Worm (Caenorhabditis elegans) whole organism, young adult: ENCODE results near the gene F48E3.6.

Source experiments
- F22D6.2 ChIP-seq: sonication (generic microtip); optimal IDR thresholded peaks from 2 replicates; lab custom pipeline; 2016; ENCODE audit warnings: mild to moderate bottlenecking, missing genetic modification characterization, missing compliant biosample characterization
- F39B2.1 ChIP-seq: fragments of 200-800 bp; sonication (Bioruptor generic); IDR thresholded peaks from 2 replicates; pipeline ENCODE4 v1.3.6; 2022; ENCODE audit warnings: missing genetic modification reagents, missing genetic modification characterization, missing compliant biosample characterization
- T07F8.4 ChIP-seq: sonication (generic microtip); optimal IDR thresholded peaks from 2 replicates; lab custom pipeline; 2016; ENCODE audit warnings: mild to moderate bottlenecking, missing genetic modification characterization, moderate library complexity, missing compliant biosample characterization
- ama-1 ChIP-seq, 3 experiments: fragments of 150-350 bp in 1 of 3; sonication (generic microtip) in 2 of 3; optimal IDR thresholded peaks; 2 replicates each; lab custom pipeline; 2014 to 2018; ENCODE audit warnings: missing biosample characterization in 2 of 3, missing genetic modification characterization in 2 of 3, missing genetic modification reagents in 2 of 3
- attf-3 ChIP-seq: fragments of 200-800 bp; sonication (Bioruptor generic); conservative IDR thresholded peaks from 2 replicates; pipeline ENCODE4 v1.3.6; 2022; ENCODE audit warnings: missing genetic modification reagents, missing genetic modification characterization, missing compliant biosample characterization
- dpff-1 ChIP-seq: sonication (generic microtip); optimal IDR thresholded peaks from 2 replicates; lab custom pipeline; 2017; ENCODE audit warnings: mild to moderate bottlenecking, missing genetic modification characterization, missing compliant biosample characterization
- dpl-1 ChIP-seq: fragments of 150-350 bp; optimal IDR thresholded peaks from 2 replicates; lab custom pipeline; 2014; ENCODE audit warnings: missing biosample characterization, missing genetic modification reagents, missing genetic modification characterization
- lin-26 ChIP-seq: fragments of 200-800 bp; sonication (Bioruptor generic); IDR thresholded peaks from 2 replicates; pipeline ENCODE4 v1.3.6; 2022; ENCODE audit warnings: missing genetic modification reagents, missing genetic modification characterization, missing compliant biosample characterization
- nfya-1 ChIP-seq: sonication (generic microtip); optimal IDR thresholded peaks from 2 replicates; lab custom pipeline; 2017; ENCODE audit warnings: antibody characterized with exemption, missing compliant biosample characterization, missing genetic modification characterization, borderline replicate concordance; ENCODE audit not compliant: insufficient read depth
- rpc-1 ChIP-seq, 2 experiments: fragments of 150-350 bp in 1 of 2; sonication (generic microtip) in 1 of 2; optimal IDR thresholded peaks; 2 replicates each; lab custom pipeline; 2014 to 2018; ENCODE audit warnings: missing biosample characterization in 1 of 2, missing genetic modification characterization in 1 of 2, missing genetic modification reagents in 1 of 2, missing genotype in 1 of 2
- unc-130 ChIP-seq: sonication (generic microtip); optimal IDR thresholded peaks from 2 replicates; lab custom pipeline; 2016; ENCODE audit warnings: missing genetic modification reagents, missing genetic modification characterization, missing compliant biosample characterization
- ztf-18 ChIP-seq: sonication (generic microtip); optimal IDR thresholded peaks from 2 replicates; lab custom pipeline; 2016; ENCODE audit warnings: missing genotype, mild to moderate bottlenecking, missing genetic modification characterization, missing compliant biosample characterization

DNA sequence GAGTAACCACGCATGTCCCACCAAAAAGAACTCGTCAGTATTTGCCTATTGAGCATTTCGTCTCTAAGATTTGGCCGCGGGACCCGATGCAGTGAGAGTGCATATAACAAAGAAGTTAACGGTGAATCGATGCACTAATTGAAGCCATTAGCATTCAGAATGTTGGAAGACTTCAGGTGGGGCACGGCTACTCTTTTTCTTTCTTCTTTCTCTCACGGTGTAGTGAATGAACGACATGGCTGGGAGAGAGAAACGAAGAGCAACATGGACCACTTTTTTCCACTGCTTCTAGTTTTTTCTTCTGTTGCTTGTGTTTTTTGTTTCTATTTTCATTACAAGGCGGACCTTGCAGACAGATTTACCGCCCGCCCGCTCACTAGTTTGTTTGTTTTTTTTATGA lies 38.4 kb upstream of the F48E3.6 start:
- no peak for TF ChIP-seq ama-1 (optimal IDR thresholded peaks at IDR 0.05; lab: Kevin White, UChicago)
- no peak for TF ChIP-seq ama-1 (GFP tag; optimal IDR thresholded peaks at IDR 0.05; lab: Kevin White, UChicago)
- TF ChIP-seq F39B2.1 (GFP tag; lab: Robert Waterston, UW): no peak
- no peak for TF ChIP-seq F22D6.2 (tag; lab: Kevin White, UChicago)
- TF ChIP-seq dpff-1 (tag; lab: Kevin White, UChicago): no peak
- TF ChIP-seq attf-3: no peak
- no peak for TF ChIP-seq lin-26 (GFP tag; lab: Robert Waterston, UW)
- no peak for TF ChIP-seq dpl-1
- no peak for TF ChIP-seq rpc-1 (optimal IDR thresholded peaks at IDR 0.05; lab: Kevin White, UChicago)
- no peak for TF ChIP-seq rpc-1 (tag; optimal IDR thresholded peaks at IDR 0.05; lab: Kevin White, UChicago)
- TF ChIP-seq T07F8.4 (tag; lab: Kevin White, UChicago): no peak
- TF ChIP-seq nfya-1 (tag; lab: Kevin White, UChicago): no peak
- TF ChIP-seq ztf-18 (tag; lab: Kevin White, UChicago): no peak
- no peak for TF ChIP-seq unc-130
